2 fruit fly cellular contexts compared by ENCODE assay signal in genomic region chr2L:16498100-16498499, dm6.
TF ChIP-seq lines count a peak whose summit lies in the region.

No protein-coding gene starts in this region.

TF ChIP-seq in whole organism, embryonic, 481 proteins besides CTCF, POLR2A, EP300 and RAD21 (continued from another document and continues in another):
- no peak for TF ChIP-seq CG42726 (GFP tag; IDR thresholded peaks at IDR 0.05; lab: Robert Waterston, UW; ENCODE audit: partially characterized antibody)
- TF ChIP-seq CG31441 (GFP tag; IDR thresholded peaks at IDR 0.05; lab: Robert Waterston, UW) = peak; percentile 32; the same call in 1 of the 2 replicates
- TF ChIP-seq Ptx1 (GFP tag; IDR thresholded peaks at IDR 0.05; lab: Robert Waterston, UW) = 0 out of 2 replicates have a peak, but pooled peaks have one; percentile 38
- TF ChIP-seq Scr (GFP tag; IDR thresholded peaks at IDR 0.05; lab: Robert Waterston, UW; ENCODE audit: partially characterized antibody) = no peak
- peak; percentile 51 for TF ChIP-seq CG7839 (tag; optimal IDR thresholded peaks at IDR 0.05; lab: Kevin White, UChicago)
- TF ChIP-seq fd3F (GFP tag; optimal IDR thresholded peaks at IDR 0.05; lab: Kevin White, UChicago) = peak; percentile 42
- no peak for TF ChIP-seq Deaf1 (tag; optimal IDR thresholded peaks at IDR 0.05; lab: Kevin White, UChicago)
- no peak for TF ChIP-seq Hr39 (optimal IDR thresholded peaks at IDR 0.05; lab: Kevin White, UChicago)
- TF ChIP-seq btn (GFP tag; optimal IDR thresholded peaks at IDR 0.05; lab: Kevin White, UChicago) = no peak
- TF ChIP-seq ttk (GFP tag; IDR thresholded peaks at IDR 0.05; lab: Robert Waterston, UW) = no peak; the same call in 1 of the 2 replicates
- TF ChIP-seq CG7556 (GFP tag; optimal IDR thresholded peaks at IDR 0.05; lab: Kevin White, UChicago) = no peak
- no peak for TF ChIP-seq CG11456 (GFP tag; IDR thresholded peaks at IDR 0.05; lab: Robert Waterston, UW)
- TF ChIP-seq CG43689 (GFP tag; IDR thresholded peaks at IDR 0.05; lab: Robert Waterston, UW) = no peak
- TF ChIP-seq HmgZ (tag; optimal IDR thresholded peaks at IDR 0.05; lab: Kevin White, UChicago) = no peak
- TF ChIP-seq CkIIα-i1 (GFP tag; IDR thresholded peaks at IDR 0.05; lab: Robert Waterston, UW) = no peak
- no peak for TF ChIP-seq CG31365 (tag; optimal IDR thresholded peaks at IDR 0.05; lab: Kevin White, UChicago)
- no peak for TF ChIP-seq ab (GFP tag; optimal IDR thresholded peaks at IDR 0.05; lab: Kevin White, UChicago)
- no peak for TF ChIP-seq CG12659 (GFP tag; optimal IDR thresholded peaks at IDR 0.05; lab: Kevin White, UChicago)
- TF ChIP-seq CHES-1-like (GFP tag; optimal IDR thresholded peaks at IDR 0.05; lab: Kevin White, UChicago) = no peak
- TF ChIP-seq mam (GFP tag; optimal IDR thresholded peaks at IDR 0.05; lab: Kevin White, UChicago) = no peak
- no peak for TF ChIP-seq caup (GFP tag; optimal IDR thresholded peaks at IDR 0.05; lab: Kevin White, UChicago; ENCODE audit: severe bottlenecking)
- TF ChIP-seq sc (optimal IDR thresholded peaks at IDR 0.05; lab: Kevin White, UChicago) = no peak
- no peak for TF ChIP-seq sc (GFP tag; optimal IDR thresholded peaks at IDR 0.05; lab: Kevin White, UChicago)
- TF ChIP-seq zfh1 (GFP tag; IDR thresholded peaks at IDR 0.05; lab: Robert Waterston, UW) = peak; percentile 35; the same call in 1 of the 3 replicates
- TF ChIP-seq CG33213 (GFP tag; optimal IDR thresholded peaks at IDR 0.05; lab: Kevin White, UChicago) = no peak
- TF ChIP-seq Awh (GFP tag; IDR thresholded peaks at IDR 0.05; lab: Robert Waterston, UW) = no peak
- peak; percentile 52; the same call in 1 of the 2 replicates for TF ChIP-seq HLH3B (GFP tag; IDR thresholded peaks at IDR 0.05; lab: Robert Waterston, UW)
- no peak for TF ChIP-seq CG9876 (GFP tag; optimal IDR thresholded peaks at IDR 0.05; lab: Kevin White, UChicago)
- no peak for TF ChIP-seq CG2199 (GFP tag; IDR thresholded peaks at IDR 0.05; lab: Robert Waterston, UW)
- TF ChIP-seq Mes4 (GFP tag; optimal IDR thresholded peaks at IDR 0.05; lab: Kevin White, UChicago) = no peak
- TF ChIP-seq CG10565 (GFP tag; optimal IDR thresholded peaks at IDR 0.05; lab: Kevin White, UChicago) = no peak
- TF ChIP-seq CG8924 (tag; optimal IDR thresholded peaks at IDR 0.05; lab: Kevin White, UChicago) = peak; percentile 4
- TF ChIP-seq sqz (GFP tag; optimal IDR thresholded peaks at IDR 0.05; lab: Kevin White, UChicago) = no peak
- TF ChIP-seq Mrtf (GFP tag; IDR thresholded peaks at IDR 0.05; lab: Robert Waterston, UW) = no peak
- no peak for TF ChIP-seq CG12155 (GFP tag; optimal IDR thresholded peaks at IDR 0.05; lab: Kevin White, UChicago)
- no peak for TF ChIP-seq TFAM (GFP tag; optimal IDR thresholded peaks at IDR 0.05; lab: Kevin White, UChicago)
- peak; percentile 9 for TF ChIP-seq Meics (GFP tag; optimal IDR thresholded peaks at IDR 0.05; lab: Kevin White, UChicago)
- TF ChIP-seq lilli (GFP tag; optimal IDR thresholded peaks at IDR 0.05; lab: Kevin White, UChicago) = peak; percentile 7
- TF ChIP-seq CG9797 (GFP tag; optimal IDR thresholded peaks at IDR 0.05; lab: Kevin White, UChicago) = no peak
- no peak for TF ChIP-seq tap (tag; optimal IDR thresholded peaks at IDR 0.05; lab: Kevin White, UChicago)
- no peak for TF ChIP-seq CG7786 (GFP tag; optimal IDR thresholded peaks at IDR 0.05; lab: Kevin White, UChicago)
- no peak for TF ChIP-seq CG11560 (tag; IDR thresholded peaks at IDR 0.05; lab: Robert Waterston, UW)
- peak; percentile 60 for TF ChIP-seq dmrt99B (tag; optimal IDR thresholded peaks at IDR 0.05; lab: Kevin White, UChicago)
- TF ChIP-seq CG30403 (GFP tag; optimal IDR thresholded peaks at IDR 0.05; lab: Kevin White, UChicago) = peak; percentile 27
- TF ChIP-seq CG6765 (GFP tag; optimal IDR thresholded peaks at IDR 0.05; lab: Kevin White, UChicago) = no peak
- TF ChIP-seq Myb (GFP tag; optimal IDR thresholded peaks at IDR 0.05; lab: Kevin White, UChicago) = no peak
- TF ChIP-seq CG18599 (GFP tag; optimal IDR thresholded peaks at IDR 0.05; lab: Kevin White, UChicago) = no peak
- TF ChIP-seq CG31224 (GFP tag; IDR thresholded peaks at IDR 0.05; lab: Robert Waterston, UW) = no peak
- TF ChIP-seq pum (GFP tag; optimal IDR thresholded peaks at IDR 0.05; lab: Kevin White, UChicago) = no peak
- no peak for TF ChIP-seq zen2 (GFP tag; IDR thresholded peaks at IDR 0.05; lab: Robert Waterston, UW; ENCODE audit: partially characterized antibody)
- no peak for TF ChIP-seq CG5953 (GFP tag; IDR thresholded peaks at IDR 0.05; lab: Robert Waterston, UW)
- TF ChIP-seq Nf-YB (GFP tag; optimal IDR thresholded peaks at IDR 0.05; lab: Kevin White, UChicago) = no peak
- TF ChIP-seq ac (GFP tag; optimal IDR thresholded peaks at IDR 0.05; lab: Kevin White, UChicago) = no peak
- no peak for TF ChIP-seq CG11696 (GFP tag; IDR thresholded peaks at IDR 0.05; lab: Robert Waterston, UW)
- TF ChIP-seq CG7987 (GFP tag; optimal IDR thresholded peaks at IDR 0.05; lab: Kevin White, UChicago) = no peak
- peak; percentile 52 for TF ChIP-seq gem (tag; optimal IDR thresholded peaks at IDR 0.05; lab: Kevin White, UChicago)
- TF ChIP-seq CG17359 (tag; optimal IDR thresholded peaks at IDR 0.05; lab: Kevin White, UChicago) = peak; percentile 34
- TF ChIP-seq luna (GFP tag; optimal IDR thresholded peaks at IDR 0.05; lab: Kevin White, UChicago) = no peak
- no peak for TF ChIP-seq NFAT (GFP tag; IDR thresholded peaks at IDR 0.05; lab: Robert Waterston, UW)
- TF ChIP-seq CG11504 (tag; optimal IDR thresholded peaks at IDR 0.05; lab: Kevin White, UChicago) = peak; percentile 16
- no peak for TF ChIP-seq corto (GFP tag; optimal IDR thresholded peaks at IDR 0.05; lab: Kevin White, UChicago)
- peak; percentile 24; the same call in 1 of the 3 replicates for TF ChIP-seq CG11093 (GFP tag; IDR thresholded peaks at IDR 0.05; lab: Robert Waterston, UW)
- TF ChIP-seq chinmo (GFP tag; IDR thresholded peaks at IDR 0.05; lab: Robert Waterston, UW; ENCODE audit: partially characterized antibody) = no peak
- no peak for TF ChIP-seq ro (GFP tag; IDR thresholded peaks at IDR 0.05; lab: Robert Waterston, UW)
- no peak for TF ChIP-seq repo (GFP tag; optimal IDR thresholded peaks at IDR 0.05; lab: Kevin White, UChicago)
- no peak for TF ChIP-seq CG13123 (GFP tag; optimal IDR thresholded peaks at IDR 0.05; lab: Kevin White, UChicago)
- no peak for TF ChIP-seq CG3847 (GFP tag; IDR thresholded peaks at IDR 0.05; lab: Robert Waterston, UW)
- no peak for TF ChIP-seq CG30431 (GFP tag; optimal IDR thresholded peaks at IDR 0.05; lab: Kevin White, UChicago)

TF ChIP-seq in whole organism, prepupa, 60 proteins besides CTCF, POLR2A, EP300 and RAD21 (continued from another document):
- peak; percentile 58 for TF ChIP-seq Lpt (GFP tag; optimal IDR thresholded peaks at IDR 0.05; lab: Kevin White, UChicago)
- peak; percentile 46 for TF ChIP-seq Sox14 (GFP tag; optimal IDR thresholded peaks at IDR 0.05; lab: Kevin White, UChicago)
- TF ChIP-seq Smox (GFP tag; optimal IDR thresholded peaks at IDR 0.05; lab: Kevin White, UChicago) = peak; percentile 53
- TF ChIP-seq esn (GFP tag; optimal IDR thresholded peaks at IDR 0.05; lab: Kevin White, UChicago) = peak; percentile 75
- TF ChIP-seq lz (GFP tag; optimal IDR thresholded peaks at IDR 0.05; lab: Kevin White, UChicago) = peak; percentile 57
- peak; percentile 14 for TF ChIP-seq CG7368 (GFP tag; optimal IDR thresholded peaks at IDR 0.05; lab: Kevin White, UChicago)
- TF ChIP-seq salr (GFP tag; optimal IDR thresholded peaks at IDR 0.05; lab: Kevin White, UChicago) = peak in 1 of 2 experiments; percentile 41
- TF ChIP-seq CG34406 (GFP tag; optimal IDR thresholded peaks at IDR 0.05; lab: Kevin White, UChicago) = no peak
- TF ChIP-seq CG1621 (tag; optimal IDR thresholded peaks at IDR 0.05; lab: Kevin White, UChicago) = no peak
- peak; percentile 28 for TF ChIP-seq CG8632 (GFP tag; optimal IDR thresholded peaks at IDR 0.05; lab: Kevin White, UChicago)
- no peak for TF ChIP-seq CG9139 (GFP tag; optimal IDR thresholded peaks at IDR 0.05; lab: Kevin White, UChicago)
- no peak for TF ChIP-seq CG3032 (tag; optimal IDR thresholded peaks at IDR 0.05; lab: Kevin White, UChicago)
- TF ChIP-seq CG15336 (GFP tag; IDR thresholded peaks at IDR 0.05; lab: Robert Waterston, UW) = peak; percentile 72
- TF ChIP-seq CG6276 (GFP tag; optimal IDR thresholded peaks at IDR 0.05; lab: Kevin White, UChicago) = no peak
- no peak for TF ChIP-seq CG10669 (GFP tag; optimal IDR thresholded peaks at IDR 0.05; lab: Kevin White, UChicago)
- peak; percentile 29 for TF ChIP-seq net (GFP tag; optimal IDR thresholded peaks at IDR 0.05; lab: Kevin White, UChicago)
- peak; percentile 25; the same call in 1 of the 3 replicates for TF ChIP-seq CG6163 (GFP tag; IDR thresholded peaks at IDR 0.05; lab: Robert Waterston, UW)
- peak; percentile 50 for TF ChIP-seq Hr39 (GFP tag; optimal IDR thresholded peaks at IDR 0.05; lab: Kevin White, UChicago)
- peak; percentile 77 for TF ChIP-seq eg (GFP tag; IDR thresholded peaks at IDR 0.05; lab: Robert Waterston, UW)
- peak; percentile 54 for TF ChIP-seq cyc (GFP tag; optimal IDR thresholded peaks at IDR 0.05; lab: Kevin White, UChicago)
- TF ChIP-seq CG4318 (GFP tag; optimal IDR thresholded peaks at IDR 0.05; lab: Kevin White, UChicago) = no peak
- TF ChIP-seq CG8119 (GFP tag; IDR thresholded peaks at IDR 0.05; lab: Robert Waterston, UW) = peak; percentile 73
- TF ChIP-seq dsx (GFP tag; optimal IDR thresholded peaks at IDR 0.05; lab: Kevin White, UChicago; ENCODE audit: poor library complexity, severe bottlenecking) = no peak
- TF ChIP-seq Gug (GFP tag; IDR thresholded peaks at IDR 0.05; lab: Robert Waterston, UW) = peak; percentile 49
- TF ChIP-seq CG31627 (GFP tag; optimal IDR thresholded peaks at IDR 0.05; lab: Kevin White, UChicago) = peak; percentile 63
- TF ChIP-seq acj6 (GFP tag; optimal IDR thresholded peaks at IDR 0.05; lab: Kevin White, UChicago) = peak; percentile 43
- peak; percentile 8 for TF ChIP-seq Sox15 (GFP tag; optimal IDR thresholded peaks at IDR 0.05; lab: Kevin White, UChicago)
- peak; percentile 64 for TF ChIP-seq achi (GFP tag; optimal IDR thresholded peaks at IDR 0.05; lab: Kevin White, UChicago)
- peak; percentile 65 for TF ChIP-seq CG32006 (GFP tag; optimal IDR thresholded peaks at IDR 0.05; lab: Kevin White, UChicago)
- no peak for TF ChIP-seq Ets96B (tag; optimal IDR thresholded peaks at IDR 0.05; lab: Kevin White, UChicago)
- peak; percentile 48 for TF ChIP-seq Sox102F (GFP tag; optimal IDR thresholded peaks at IDR 0.05; lab: Kevin White, UChicago)
- TF ChIP-seq spab (GFP tag; optimal IDR thresholded peaks at IDR 0.05; lab: Kevin White, UChicago) = no peak
- TF ChIP-seq Ets21C (GFP tag; optimal IDR thresholded peaks at IDR 0.05; lab: Kevin White, UChicago) = peak; percentile 40
- TF ChIP-seq CG10631 (GFP tag; optimal IDR thresholded peaks at IDR 0.05; lab: Kevin White, UChicago) = peak; percentile 52
- peak; percentile 38 for TF ChIP-seq topi (GFP tag; optimal IDR thresholded peaks at IDR 0.05; lab: Kevin White, UChicago)
- TF ChIP-seq fkh (GFP tag; optimal IDR thresholded peaks at IDR 0.05; lab: Kevin White, UChicago) = no peak
